Worm (Caenorhabditis elegans) whole organism, L2 larva: Measurements from ENCODE around the gene Y69A2AR.23.

Experiments used
- C34F6.9 ChIP-seq: fragments of 150-350 bp; optimal IDR thresholded peaks from 2 replicates; lab custom pipeline; 2014; ENCODE audit warnings: missing biosample characterization, missing genetic modification characterization
- F13H6.1 ChIP-seq: sonication (generic microtip); optimal IDR thresholded peaks from 2 replicates; lab custom pipeline; 2016; ENCODE audit warnings: missing genetic modification characterization, missing compliant biosample characterization
- R02D3.7 ChIP-seq: fragments of 150-350 bp; optimal IDR thresholded peaks from 2 replicates; lab custom pipeline; 2014; ENCODE audit warnings: missing biosample characterization, missing genetic modification characterization
- ZK546.5 ChIP-seq: sonication (generic microtip); optimal IDR thresholded peaks from 2 replicates; lab custom pipeline; 2017; ENCODE audit warnings: missing biosample characterization, missing genetic modification characterization
- blmp-1 ChIP-seq: sonication (generic microtip); optimal IDR thresholded peaks from 2 replicates; lab custom pipeline; 2017; ENCODE audit warnings: missing genetic modification characterization, mild to moderate bottlenecking, missing compliant biosample characterization, antibody characterized with exemption, moderate library complexity; ENCODE audit not compliant: insufficient read depth
- crh-2 ChIP-seq: sonication (generic microtip); optimal IDR thresholded peaks from 2 replicates; lab custom pipeline; 2017; ENCODE audit warnings: missing biosample characterization, missing genetic modification characterization
- dmd-4 ChIP-seq: sonication (generic microtip); optimal IDR thresholded peaks from 2 replicates; lab custom pipeline; 2017; ENCODE audit warnings: missing biosample characterization, missing genetic modification characterization
- egl-27 ChIP-seq: sonication (generic microtip); optimal IDR thresholded peaks from 3 replicates; lab custom pipeline; 2017; ENCODE audit warnings: missing biosample characterization, missing genetic modification reagents, missing genetic modification characterization
- elt-1 ChIP-seq: fragments of 150-350 bp; optimal IDR thresholded peaks from 2 replicates; lab custom pipeline; 2014; ENCODE audit warnings: missing biosample characterization, missing genetic modification characterization
- fos-1 ChIP-seq: fragments of 150-350 bp; optimal IDR thresholded peaks from 2 replicates; lab custom pipeline; 2014; ENCODE audit warnings: missing biosample characterization, missing genetic modification characterization
- gmeb-1 ChIP-seq: fragments of 150-350 bp; optimal IDR thresholded peaks from 2 replicates; lab custom pipeline; 2014; ENCODE audit warnings: missing biosample characterization, missing genetic modification characterization
- lin-11 ChIP-seq: fragments of 150-350 bp; sonication (generic microtip); optimal IDR thresholded peaks from 2 replicates; lab custom pipeline; 2014; ENCODE audit warnings: missing biosample characterization, missing genetic modification characterization, inconsistent platforms, mixed read lengths
- lin-39 ChIP-seq: fragments of 150-350 bp; optimal IDR thresholded peaks from 2 replicates; lab custom pipeline; 2014; ENCODE audit warnings: missing biosample characterization, missing genetic modification reagents, missing genetic modification characterization
- lsy-2 ChIP-seq, 2 experiments: fragments of 150-350 bp in 1 of 2; sonication (generic microtip) in 1 of 2; optimal IDR thresholded peaks; 2 replicates each; lab custom pipeline; 2014 to 2017; ENCODE audit warnings: missing biosample characterization in 2 of 2, missing genetic modification characterization in 2 of 2
- mab-5 ChIP-seq: fragments of 150-350 bp; optimal IDR thresholded peaks from 2 replicates; lab custom pipeline; 2014; ENCODE audit warnings: missing biosample characterization, missing genetic modification characterization
- mbf-1 ChIP-seq: sonication (generic microtip); optimal IDR thresholded peaks from 2 replicates; lab custom pipeline; 2017; ENCODE audit warnings: missing biosample characterization, missing genetic modification characterization
- nhr-10 ChIP-seq: sonication (generic microtip); optimal IDR thresholded peaks from 2 replicates; lab custom pipeline; 2017; ENCODE audit warnings: missing biosample characterization, missing genetic modification characterization
- nhr-12 ChIP-seq: fragments of 150-350 bp; optimal IDR thresholded peaks from 2 replicates; lab custom pipeline; 2014; ENCODE audit warnings: missing biosample characterization, missing genetic modification characterization
- nhr-6 ChIP-seq: fragments of 150-350 bp; optimal IDR thresholded peaks from 2 replicates; lab custom pipeline; 2014; ENCODE audit warnings: missing biosample characterization, missing genetic modification characterization
- sem-4 ChIP-seq: fragments of 150-350 bp; optimal IDR thresholded peaks from 2 replicates; lab custom pipeline; 2014; ENCODE audit warnings: missing biosample characterization, missing genetic modification reagents, missing genetic modification characterization
- skn-1 ChIP-seq: sonication (generic microtip); optimal IDR thresholded peaks from 2 replicates; lab custom pipeline; 2017; ENCODE audit warnings: missing biosample characterization, missing genetic modification characterization
- sma-3 ChIP-seq: sonication (generic microtip); optimal IDR thresholded peaks from 2 replicates; lab custom pipeline; 2016; ENCODE audit warnings: missing genetic modification reagents, missing genetic modification characterization, missing compliant biosample characterization
- sma-9 ChIP-seq, 2 experiments: fragments of 150-350 bp in 1 of 2; sonication (generic microtip) in 1 of 2; optimal IDR thresholded peaks; 2 replicates each; lab custom pipeline; 2014 to 2016; ENCODE audit warnings: missing genetic modification characterization in 2 of 2, mild to moderate bottlenecking in 1 of 2, missing biosample characterization in 1 of 2, missing compliant biosample characterization in 1 of 2, missing genetic modification reagents in 1 of 2, moderate library complexity in 1 of 2
- unc-55 ChIP-seq: fragments of 150-350 bp; sonication (generic microtip); optimal IDR thresholded peaks from 3 replicates; lab custom pipeline; 2014; ENCODE audit warnings: missing biosample characterization, missing genetic modification reagents, missing genetic modification characterization
- zag-1 ChIP-seq: fragments of 150-350 bp; optimal IDR thresholded peaks from 2 replicates; lab custom pipeline; 2014; ENCODE audit warnings: missing biosample characterization, missing genetic modification characterization
- ztf-11 ChIP-seq: sonication (generic microtip); optimal IDR thresholded peaks from 2 replicates; lab custom pipeline; 2017; ENCODE audit warnings: missing biosample characterization, missing genetic modification characterization
- ztf-4 ChIP-seq: fragments of 150-350 bp; optimal IDR thresholded peaks from 2 replicates; lab custom pipeline; 2014; ENCODE audit warnings: missing biosample characterization, missing genetic modification characterization

The Y69A2AR.23 gene

DNA sequence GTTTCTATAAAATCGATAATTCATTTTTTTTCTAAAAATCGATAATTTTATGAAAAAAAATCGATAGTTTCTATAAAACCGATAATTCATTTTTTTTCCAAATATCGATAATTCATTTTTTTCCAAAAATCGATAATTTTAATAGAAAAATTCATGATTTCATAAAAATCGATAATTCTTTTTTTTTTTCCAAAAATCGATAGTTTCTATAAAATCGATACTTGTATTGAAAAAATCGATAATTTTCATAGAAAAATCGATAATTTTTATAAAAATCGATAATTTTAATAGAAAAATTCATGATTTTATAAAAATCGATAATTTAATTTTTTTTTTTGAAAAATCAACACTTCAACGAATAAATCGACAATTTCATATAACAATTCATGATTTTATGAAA is 22.2 kb downstream of the Y69A2AR.23 start:
- TF ChIP-seq R02D3.7 (tag; lab: Kevin White, UChicago) = no peak
- TF ChIP-seq lin-11 (tag; lab: Kevin White, UChicago) = no peak
- TF ChIP-seq lin-39 = no peak
- TF ChIP-seq nhr-6 (tag; lab: Kevin White, UChicago) = no peak
- TF ChIP-seq nhr-10 (tag; lab: Kevin White, UChicago) = no peak
- no peak for TF ChIP-seq mbf-1
- TF ChIP-seq mab-5 (tag; lab: Kevin White, UChicago) = no peak
- no peak for TF ChIP-seq ZK546.5 (tag; lab: Kevin White, UChicago)
- TF ChIP-seq lsy-2 (tag; optimal IDR thresholded peaks at IDR 0.05; lab: Kevin White, UChicago) = no peak
- TF ChIP-seq egl-27 (tag; lab: Kevin White, UChicago) = no peak
- no peak for TF ChIP-seq crh-2 (tag; lab: Kevin White, UChicago)
- TF ChIP-seq sma-9 (GFP tag; optimal IDR thresholded peaks at IDR 0.05; lab: Kevin White, UChicago) = no peak
- TF ChIP-seq sma-9 (tag; optimal IDR thresholded peaks at IDR 0.05; lab: Kevin White, UChicago) = no peak
- TF ChIP-seq elt-1 (tag; lab: Kevin White, UChicago) = no peak
- TF ChIP-seq sem-4 (tag; lab: Kevin White, UChicago) = no peak
- TF ChIP-seq F13H6.1 (tag; lab: Kevin White, UChicago) = no peak
- TF ChIP-seq fos-1 (tag; lab: Kevin White, UChicago) = no peak
- TF ChIP-seq ztf-11 = no peak
- TF ChIP-seq zag-1 (tag; lab: Kevin White, UChicago) = no peak
- TF ChIP-seq ztf-4 = no peak
- TF ChIP-seq, all 48 proteins: peak for 0

DNA sequence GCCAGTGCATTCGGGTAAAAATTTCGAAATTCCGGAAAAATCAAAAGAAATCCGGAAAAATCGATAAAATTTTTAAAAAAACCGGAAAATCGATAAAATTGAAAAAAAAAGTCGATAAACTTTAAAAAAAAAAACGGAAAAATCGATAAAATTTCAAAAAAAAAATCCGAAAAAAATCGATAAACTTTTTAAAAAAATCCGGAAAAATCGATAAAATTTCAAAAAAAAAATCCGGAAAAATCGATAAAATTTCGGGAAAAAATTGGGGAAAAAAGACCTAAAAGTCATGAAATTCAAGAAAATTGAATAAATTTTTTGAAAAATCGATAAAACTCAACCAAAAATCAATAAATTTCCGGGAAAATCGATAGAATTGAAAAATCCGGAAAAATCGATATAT is 24.6 kb downstream of the Y69A2AR.23 start:
- no peak for TF ChIP-seq nhr-12 (tag; lab: Kevin White, UChicago)

DNA sequence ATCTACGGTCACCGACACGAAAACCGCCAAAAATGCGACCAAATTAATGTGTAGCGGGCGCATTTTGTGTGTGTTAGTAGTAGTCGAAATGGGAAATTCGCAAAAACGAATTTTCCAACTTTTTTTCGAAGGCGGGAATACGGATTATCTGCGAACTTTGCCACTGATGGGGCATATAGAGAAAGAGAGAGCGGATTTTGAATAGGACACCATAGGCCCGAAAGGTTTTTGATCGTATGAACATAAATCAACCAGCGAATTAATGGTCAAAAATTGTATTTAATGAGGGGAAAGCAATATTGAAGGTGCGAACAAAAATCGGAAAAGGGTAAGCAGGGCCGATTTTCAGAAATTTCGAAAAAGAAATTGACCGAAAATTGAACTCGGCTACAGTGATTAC is 43.7 kb downstream of the Y69A2AR.23 start, which contains the start of gene Y69A2AR.22:
Gene Y69A2AR.22 (minus strand): TSS at position 101 of the 400 bp plus-strand sequence.
- no peak for TF ChIP-seq blmp-1 (tag; lab: Kevin White, UChicago)
- TF ChIP-seq skn-1 (tag; lab: Kevin White, UChicago) = no peak
- no peak for TF ChIP-seq mab-5 (tag; lab: Kevin White, UChicago)
- TF ChIP-seq dmd-4 (tag; lab: Kevin White, UChicago) = no peak
- no peak for TF ChIP-seq gmeb-1 (tag; lab: Kevin White, UChicago)
- TF ChIP-seq sma-3 = no peak
- no peak for TF ChIP-seq nhr-10 (tag; lab: Kevin White, UChicago)
- TF ChIP-seq unc-55 = no peak
- no peak for TF ChIP-seq ztf-11
- TF ChIP-seq C34F6.9 (tag; lab: Kevin White, UChicago) = no peak
